Fruit fly (Drosophila melanogaster) whole organism, prepupa: ENCODE measurements around the gene ab.
A peak's percentile ranks its signal among the peaks of the same experiment; 100 is the strongest.

Source experiments
- Blimp-1 ChIP-seq: fragments of 200-800 bp; sonication (Bioruptor generic); optimal IDR thresholded peaks from 3 replicates; lab custom pipeline; 2017; ENCODE audit warnings: missing biosample characterization, missing genetic modification characterization, mild to moderate bottlenecking, moderate library complexity, missing genetic modification reagents
- CG10631 ChIP-seq: fragments of 200-800 bp; sonication (Bioruptor generic); optimal IDR thresholded peaks from 2 replicates; lab custom pipeline; 2016; ENCODE audit warnings: missing biosample characterization, missing genetic modification characterization
- CG1621 ChIP-seq: fragments of 200-800 bp; sonication (Bioruptor generic); optimal IDR thresholded peaks from 3 replicates; lab custom pipeline; 2018; ENCODE audit warnings: missing biosample characterization, mild to moderate bottlenecking, missing genetic modification characterization
- CG6276 ChIP-seq: fragments of 200-800 bp; sonication (Bioruptor generic); optimal IDR thresholded peaks from 2 replicates; lab custom pipeline; 2017; ENCODE audit warnings: missing biosample characterization, mild to moderate bottlenecking, missing genetic modification characterization
- CG7368 ChIP-seq: fragments of 200-800 bp; sonication (Bioruptor generic); optimal IDR thresholded peaks from 3 replicates; lab custom pipeline; 2016; ENCODE audit warnings: missing biosample characterization, missing genetic modification characterization
- CG8319 ChIP-seq: fragments of 200-800 bp; sonication (Bioruptor generic); optimal IDR thresholded peaks from 3 replicates; lab custom pipeline; 2016; ENCODE audit warnings: missing biosample characterization, missing genetic modification characterization
- CG9139 ChIP-seq: fragments of 200-800 bp; sonication (Bioruptor generic); optimal IDR thresholded peaks from 3 replicates; lab custom pipeline; 2017; ENCODE audit warnings: missing biosample characterization, mild to moderate bottlenecking, missing genetic modification characterization
- Lpt ChIP-seq: fragments of 200-800 bp; sonication (Bioruptor generic); optimal IDR thresholded peaks from 3 replicates; lab custom pipeline; 2016; ENCODE audit warnings: missing biosample characterization, missing genetic modification characterization
- Smox ChIP-seq: fragments of 200-800 bp; sonication (Bioruptor generic); optimal IDR thresholded peaks from 3 replicates; lab custom pipeline; 2016; ENCODE audit warnings: missing biosample characterization, missing genetic modification characterization
- Sox102F ChIP-seq: fragments of 200-800 bp; sonication (Bioruptor generic); optimal IDR thresholded peaks from 2 replicates; lab custom pipeline; 2016; ENCODE audit warnings: missing biosample characterization, mild to moderate bottlenecking, missing genetic modification characterization
- svp ChIP-seq: fragments of 200-800 bp; sonication (Bioruptor generic); peaks from one replicate; lab custom pipeline; 2016; ENCODE audit warnings: missing biosample characterization, missing genetic modification characterization
- vri ChIP-seq: fragments of 200-800 bp; sonication (Bioruptor generic); optimal IDR thresholded peaks from 3 replicates; lab custom pipeline; 2016; ENCODE audit warnings: missing biosample characterization, mild to moderate bottlenecking, missing genetic modification characterization

dm6 chr2L:11222079-11222478, 11.6 kb downstream of the ab start:
- no peak for TF ChIP-seq CG6276 (GFP tag; lab: Kevin White, UChicago)
- peak; percentile 92 for TF ChIP-seq svp (GFP tag; lab: Kevin White, UChicago)
- TF ChIP-seq Sox102F (GFP tag; lab: Kevin White, UChicago), result peak; percentile 87
- peak; percentile 64 for TF ChIP-seq CG10631
- peak; percentile 68 for TF ChIP-seq Blimp-1 (GFP tag; lab: Kevin White, UChicago)
- TF ChIP-seq vri (GFP tag; lab: Kevin White, UChicago), result peak; percentile 64
- peak; percentile 30 for TF ChIP-seq CG1621 (tag; lab: Kevin White, UChicago)
- peak; percentile 83 for TF ChIP-seq Smox (GFP tag; lab: Kevin White, UChicago)
- TF ChIP-seq CG8319 (GFP tag; lab: Kevin White, UChicago), result peak; percentile 3
- TF ChIP-seq CG9139 (GFP tag; lab: Kevin White, UChicago), result peak; percentile 6
- TF ChIP-seq CG7368, result no peak
- TF ChIP-seq Lpt (GFP tag; lab: Kevin White, UChicago), result peak; percentile 1
